Worm (Caenorhabditis elegans) whole organism, L1 larva: ENCODE measurements around the gene F44E7.7.
A peak's percentile ranks its signal among the peaks of the same experiment; 100 is the strongest.

ENCODE experiments used
- C04F5.9 ChIP-seq: sonication (generic microtip); optimal IDR thresholded peaks from 2 replicates; lab custom pipeline; 2016; ENCODE audit warnings: missing genetic modification characterization, missing compliant biosample characterization
- C16A3.4 ChIP-seq: fragments of 150-350 bp; optimal IDR thresholded peaks from 2 replicates; lab custom pipeline; 2014; ENCODE audit warnings: missing biosample characterization, missing genetic modification characterization
- F16B12.6 ChIP-seq: fragments of 150-350 bp; optimal IDR thresholded peaks from 2 replicates; lab custom pipeline; 2014; ENCODE audit warnings: missing biosample characterization, missing genetic modification characterization
- Y116A8C.19 ChIP-seq: sonication (generic microtip); optimal IDR thresholded peaks from 2 replicates; lab custom pipeline; 2016; ENCODE audit warnings: missing compliant biosample characterization, missing genetic modification characterization, borderline replicate concordance
- aha-1 ChIP-seq: fragments of 150-350 bp; optimal IDR thresholded peaks from 2 replicates; lab custom pipeline; 2014; ENCODE audit warnings: missing biosample characterization, missing genetic modification characterization
- alr-1 ChIP-seq: fragments of 200-800 bp; sonication (Bioruptor generic); optimal IDR thresholded peaks from 2 replicates; lab custom pipeline; 2018; ENCODE audit warnings: borderline replicate concordance, mild to moderate bottlenecking, missing genetic modification characterization, missing compliant biosample characterization
- blmp-1 ChIP-seq: fragments of 150-350 bp; optimal IDR thresholded peaks from 2 replicates; lab custom pipeline; 2014; ENCODE audit warnings: missing biosample characterization, missing genetic modification characterization
- ceh-82 ChIP-seq, 3 experiments: fragments of 150-350 bp in 1 of 3; sonication (generic microtip) in 2 of 3; optimal IDR thresholded peaks; 2 replicates each; lab custom pipeline; 2014 to 2017; ENCODE audit warnings: missing biosample characterization in 3 of 3, missing genetic modification characterization in 3 of 3
- dpl-1 ChIP-seq, 3 experiments: fragments of 150-350 bp in 2 of 3; sonication (generic microtip) in 1 of 3; optimal IDR thresholded peaks; 2 replicates each; lab custom pipeline; 2014 to 2017; ENCODE audit warnings: missing biosample characterization in 3 of 3, missing genetic modification characterization in 3 of 3, missing genetic modification reagents in 3 of 3
- dsc-1 ChIP-seq: sonication (generic microtip); optimal IDR thresholded peaks from 2 replicates; lab custom pipeline; 2016; ENCODE audit warnings: mild to moderate bottlenecking, missing genetic modification characterization, missing compliant biosample characterization
- efl-1 ChIP-seq, 4 experiments: fragments of 150-350 bp; optimal IDR thresholded peaks in 3 of 4; peaks in 1 of 4; 1 replicate in 1 of 4; 2 replicates in 3 of 4; lab custom pipeline; 2014; ENCODE audit warnings: missing biosample characterization in 2 of 4, missing genetic modification characterization in 2 of 4, missing genetic modification reagents in 2 of 4
- egl-13 ChIP-seq: sonication (generic microtip); optimal IDR thresholded peaks from 2 replicates; lab custom pipeline; 2016; ENCODE audit warnings: missing genotype, missing genetic modification reagents, missing genetic modification characterization, missing compliant biosample characterization
- elt-2 ChIP-seq: sonication (generic microtip); optimal IDR thresholded peaks from 2 replicates; lab custom pipeline; 2016; ENCODE audit warnings: missing genetic modification characterization, mild to moderate bottlenecking, inconsistent platforms, missing compliant biosample characterization, missing genetic modification reagents
- elt-3 ChIP-seq, 6 experiments: fragments of 150-350 bp in 1 of 6; sonication (generic microtip); optimal IDR thresholded peaks; 2 replicates each; lab custom pipeline; 2017 to 2018; ENCODE audit warnings: missing biosample characterization in 6 of 6, missing genetic modification characterization in 6 of 6, inconsistent platforms in 1 of 6
- fkh-10 ChIP-seq: sonication (generic microtip); optimal IDR thresholded peaks from 2 replicates; lab custom pipeline; 2017; ENCODE audit warnings: missing biosample characterization, missing genetic modification reagents, missing genetic modification characterization
- fkh-4 ChIP-seq: sonication (generic microtip); optimal IDR thresholded peaks from 2 replicates; lab custom pipeline; 2016; ENCODE audit warnings: missing compliant biosample characterization, missing genetic modification characterization, borderline replicate concordance
- hlh-4 ChIP-seq: sonication (generic microtip); optimal IDR thresholded peaks from 2 replicates; lab custom pipeline; 2016; ENCODE audit warnings: mild to moderate bottlenecking, missing genetic modification characterization, missing compliant biosample characterization
- hpl-2 ChIP-seq: fragments of 150-350 bp; optimal IDR thresholded peaks from 2 replicates; lab custom pipeline; 2014; ENCODE audit warnings: missing biosample characterization, missing genetic modification reagents, missing genetic modification characterization
- isw-1 ChIP-seq: fragments of 200-800 bp; sonication (Bioruptor generic); IDR thresholded peaks from 2 replicates; pipeline ENCODE4 v1.3.6; 2022; ENCODE audit warnings: missing genetic modification characterization, missing compliant biosample characterization
- lin-13 ChIP-seq: fragments of 150-350 bp; optimal IDR thresholded peaks from 2 replicates; lab custom pipeline; 2014; ENCODE audit warnings: missing biosample characterization, missing genetic modification reagents, missing genetic modification characterization
- lin-14 ChIP-seq: fragments of 200-800 bp; sonication (Bioruptor generic); optimal IDR thresholded peaks from 2 replicates; lab custom pipeline; 2018; ENCODE audit warnings: mild to moderate bottlenecking, missing genetic modification characterization, moderate library complexity, missing compliant biosample characterization
- lin-35 ChIP-seq, 2 experiments: fragments of 150-350 bp; optimal IDR thresholded peaks; 2 replicates each; lab custom pipeline; 2014; ENCODE audit warnings: missing biosample characterization in 2 of 2, missing genetic modification characterization in 2 of 2, missing genetic modification reagents in 2 of 2
- lir-3 ChIP-seq: sonication (generic microtip); optimal IDR thresholded peaks from 2 replicates; lab custom pipeline; 2016; ENCODE audit warnings: mild to moderate bottlenecking, missing genetic modification characterization, moderate library complexity, missing compliant biosample characterization; ENCODE audit not compliant: poor library complexity
- lsy-2 ChIP-seq, 2 experiments: fragments of 150-350 bp; optimal IDR thresholded peaks; 2 replicates each; lab custom pipeline; 2014; ENCODE audit warnings: missing biosample characterization in 2 of 2, missing genetic modification characterization in 2 of 2
- mab-9 ChIP-seq: fragments of 200-800 bp; sonication (Bioruptor generic); IDR thresholded peaks from 2 replicates; pipeline ENCODE4 v1.3.6; 2022; ENCODE audit warnings: missing genetic modification reagents, missing genetic modification characterization, missing compliant biosample characterization
- mdl-1 ChIP-seq, 2 experiments: fragments of 150-350 bp; optimal IDR thresholded peaks; 2 replicates each; lab custom pipeline; 2014 to 2017; ENCODE audit warnings: missing biosample characterization in 2 of 2, missing genetic modification characterization in 2 of 2, inconsistent platforms in 1 of 2
- mep-1 ChIP-seq: fragments of 150-350 bp; optimal IDR thresholded peaks from 2 replicates; lab custom pipeline; 2014; ENCODE audit warnings: missing biosample characterization, missing genetic modification characterization
- nhr-11 ChIP-seq: fragments of 150-350 bp; optimal IDR thresholded peaks from 2 replicates; lab custom pipeline; 2014; ENCODE audit warnings: missing biosample characterization, missing genetic modification characterization
- nhr-19 ChIP-seq: fragments of 200-800 bp; sonication (Bioruptor generic); conservative IDR thresholded peaks from 2 replicates; pipeline ENCODE4 v1.3.6; 2022; ENCODE audit warnings: missing genetic modification characterization, missing compliant biosample characterization
- nhr-20 ChIP-seq: sonication (generic microtip); optimal IDR thresholded peaks from 2 replicates; lab custom pipeline; 2016; ENCODE audit warnings: mild to moderate bottlenecking, missing genetic modification characterization, missing compliant biosample characterization
- nhr-47 ChIP-seq: sonication (generic microtip); optimal IDR thresholded peaks from 2 replicates; lab custom pipeline; 2016; ENCODE audit warnings: mild to moderate bottlenecking, missing genetic modification characterization, moderate library complexity, missing compliant biosample characterization
- nhr-77 ChIP-seq: fragments of 150-350 bp; optimal IDR thresholded peaks from 2 replicates; lab custom pipeline; 2014; ENCODE audit warnings: missing biosample characterization, missing genetic modification characterization
- nhr-85 ChIP-seq: sonication (generic microtip); peaks from one replicate; lab custom pipeline; 2016; ENCODE audit warnings: missing genetic modification characterization, inconsistent platforms, missing compliant biosample characterization
- nhr-90 ChIP-seq: sonication (generic microtip); optimal IDR thresholded peaks from 2 replicates; lab custom pipeline; 2016; ENCODE audit warnings: mild to moderate bottlenecking, missing genetic modification characterization, missing compliant biosample characterization; ENCODE audit not compliant: poor library complexity
- pqm-1 ChIP-seq: sonication (generic microtip); optimal IDR thresholded peaks from 3 replicates; lab custom pipeline; 2017; ENCODE audit warnings: missing biosample characterization, missing genetic modification characterization
- skn-1 ChIP-seq: fragments of 150-350 bp; optimal IDR thresholded peaks from 2 replicates; lab custom pipeline; 2014; ENCODE audit warnings: missing biosample characterization, missing genetic modification characterization
- snpc-4 ChIP-seq: fragments of 150-350 bp; optimal IDR thresholded peaks from 2 replicates; lab custom pipeline; 2014; ENCODE audit warnings: missing biosample characterization, missing genetic modification characterization
- snu-23 ChIP-seq: sonication (generic microtip); optimal IDR thresholded peaks from 2 replicates; lab custom pipeline; 2016; ENCODE audit warnings: missing genetic modification characterization, missing compliant biosample characterization
- tbx-2 ChIP-seq: sonication (generic microtip); optimal IDR thresholded peaks from 2 replicates; lab custom pipeline; 2016; ENCODE audit warnings: missing genetic modification characterization, missing compliant biosample characterization
- tlp-1 ChIP-seq: fragments of 150-350 bp; optimal IDR thresholded peaks from 2 replicates; lab custom pipeline; 2014; ENCODE audit warnings: missing biosample characterization, missing genetic modification characterization
- unc-86 ChIP-seq: sonication (generic microtip); optimal IDR thresholded peaks from 2 replicates; lab custom pipeline; 2016; ENCODE audit warnings: missing genetic modification characterization, missing compliant biosample characterization
- zag-1 ChIP-seq: fragments of 150-350 bp; optimal IDR thresholded peaks from 2 replicates; lab custom pipeline; 2014; ENCODE audit warnings: missing biosample characterization, missing genetic modification characterization
- zip-4 ChIP-seq: fragments of 200-800 bp; sonication (Bioruptor generic); optimal IDR thresholded peaks from 2 replicates; lab custom pipeline; 2018; ENCODE audit warnings: mild to moderate bottlenecking, missing genetic modification characterization, moderate library complexity, missing compliant biosample characterization
- ztf-4 ChIP-seq: fragments of 150-350 bp; optimal IDR thresholded peaks from 2 replicates; lab custom pipeline; 2014; ENCODE audit warnings: missing biosample characterization, missing genetic modification characterization

F44E7.7 gene

DNA sequence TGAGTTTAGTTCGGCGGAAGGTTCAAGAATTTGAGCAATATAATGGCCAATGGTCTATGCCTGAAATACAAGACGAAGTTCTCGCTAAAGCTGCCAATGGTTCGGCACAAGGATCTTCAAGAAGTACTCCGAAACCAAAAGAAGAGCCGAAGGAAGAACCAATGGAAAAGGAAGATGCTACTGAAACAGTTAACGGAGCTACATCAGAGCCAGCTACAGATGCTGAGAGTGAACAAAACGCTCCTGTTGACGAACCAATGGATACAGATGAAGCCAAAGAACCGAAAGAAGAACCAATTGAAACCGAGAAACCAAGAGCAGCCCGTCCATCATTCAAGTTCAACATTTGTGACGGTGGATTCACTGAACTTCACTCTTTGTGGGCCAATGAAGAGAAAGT, 46.0 kb upstream of the F44E7.7 start:
- no peak for TF ChIP-seq snpc-4 (tag; lab: Kevin White, UChicago)
- TF ChIP-seq lin-13, result no peak
- TF ChIP-seq tlp-1 (tag; lab: Kevin White, UChicago), result no peak
- no peak for TF ChIP-seq unc-86
- no peak for TF ChIP-seq C04F5.9 (tag; lab: Kevin White, UChicago)
- no peak for TF ChIP-seq snu-23 (GFP tag; lab: Kevin White, UChicago)
- TF ChIP-seq lir-3 (tag; lab: Kevin White, UChicago), result no peak
- TF ChIP-seq efl-1 (optimal IDR thresholded peaks at IDR 0.05; lab: Kevin White, UChicago), result no peak
- peak in 1 of 2 experiments; percentile 80 for TF ChIP-seq efl-1 (GFP tag; optimal IDR thresholded peaks at IDR 0.05 in 1 of 2; lab: Kevin White, UChicago)

ce11 chrV:5826592-5826991, 41.3 kb upstream of the F44E7.7 start, which contains the start of gene let-418:
let-418 (plus strand) TSS chrV:5826833.
- TF ChIP-seq egl-13 (tag; lab: Kevin White, UChicago) (no peak), tbx-2 (tag; lab: Kevin White, UChicago) (peak; percentile 14), elt-3 (tag; optimal IDR thresholded peaks at IDR 0.05; lab: Kevin White, UChicago) (no peak), F16B12.6 (tag; lab: Kevin White, UChicago) (peak; percentile 74), zag-1 (tag; lab: Kevin White, UChicago) (no peak), mdl-1 (tag; optimal IDR thresholded peaks at IDR 0.05; lab: Kevin White, UChicago) (no peak), dpl-1 (GFP tag; optimal IDR thresholded peaks at IDR 0.05; lab: Kevin White, UChicago) (peak in 2 of 3 experiments; percentile 3 to 38), efl-1 (optimal IDR thresholded peaks at IDR 0.05; lab: Kevin White, UChicago) (peak in 1 of 2 experiments; percentile 2), efl-1 (GFP tag; optimal IDR thresholded peaks at IDR 0.05 in 1 of 2; lab: Kevin White, UChicago) (peak; percentile 44 to 92), aha-1 (tag; lab: Kevin White, UChicago) (no peak), lsy-2 (tag; optimal IDR thresholded peaks at IDR 0.05; lab: Kevin White, UChicago) (peak in 1 of 2 experiments; percentile 16), isw-1 (GFP tag; lab: Robert Waterston, UW) (no peak), mab-9 (GFP tag; lab: Robert Waterston, UW) (no peak), lin-35 (GFP tag; optimal IDR thresholded peaks at IDR 0.05; lab: Kevin White, UChicago) (peak in 1 of 2 experiments; percentile 11), pqm-1 (tag; lab: Kevin White, UChicago) (no peak)

DNA sequence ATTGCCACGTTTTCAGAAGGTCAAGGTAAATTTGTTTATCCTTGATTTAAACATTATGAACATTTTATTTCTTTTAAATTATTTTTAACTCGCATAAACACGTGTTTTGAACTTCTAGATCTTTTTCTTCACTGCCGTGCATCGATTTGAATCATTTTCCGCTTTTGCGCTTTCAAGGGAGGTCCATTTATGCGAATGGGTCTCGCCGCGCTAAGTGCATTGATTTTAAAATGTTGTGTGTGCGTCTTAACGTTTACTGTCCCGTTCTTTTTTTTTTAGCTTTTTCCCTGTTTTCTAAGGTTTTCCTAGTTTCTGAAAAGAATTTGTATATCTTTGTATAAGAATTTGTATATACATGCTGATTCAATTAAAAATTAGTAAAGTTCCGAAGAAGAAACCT, 40.2 kb upstream of the F44E7.7 start:
- TF ChIP-seq zip-4 (GFP tag; lab: Kevin White, UChicago), result no peak
- TF ChIP-seq efl-1 (optimal IDR thresholded peaks at IDR 0.05; lab: Kevin White, UChicago), result peak; percentile 6 to 24
- no peak for TF ChIP-seq efl-1 (GFP tag; optimal IDR thresholded peaks at IDR 0.05 in 1 of 2; lab: Kevin White, UChicago)
- no peak for TF ChIP-seq nhr-20 (tag; lab: Kevin White, UChicago)
- TF ChIP-seq egl-13 (tag; lab: Kevin White, UChicago), result no peak
- TF ChIP-seq, all 84 proteins: peak for 1

ce11 chrV:5822968-5823367, 37.7 kb upstream of the F44E7.7 start:
- TF ChIP-seq efl-1 (optimal IDR thresholded peaks at IDR 0.05; lab: Kevin White, UChicago), result no peak
- no peak for TF ChIP-seq efl-1 (GFP tag; optimal IDR thresholded peaks at IDR 0.05 in 1 of 2; lab: Kevin White, UChicago)
- TF ChIP-seq ceh-82 (tag; optimal IDR thresholded peaks at IDR 0.05; lab: Kevin White, UChicago), result no peak
- TF ChIP-seq nhr-47 (tag; lab: Kevin White, UChicago), result no peak
- TF ChIP-seq alr-1 (tag; lab: Kevin White, UChicago), result no peak
- TF ChIP-seq Y116A8C.19 (tag; lab: Kevin White, UChicago), result no peak
- no peak for TF ChIP-seq pqm-1 (tag; lab: Kevin White, UChicago)
- no peak for TF ChIP-seq C16A3.4
- no peak for TF ChIP-seq fkh-10
- 0 out of 2 replicates have a peak, but pooled peaks have one; percentile 19 for TF ChIP-seq nhr-19 (GFP tag; lab: Robert Waterston, UW)
- TF ChIP-seq elt-2 (tag; lab: Kevin White, UChicago), result peak; percentile 10
- no peak for TF ChIP-seq snpc-4 (tag; lab: Kevin White, UChicago)
- no peak for TF ChIP-seq dsc-1
- TF ChIP-seq hlh-4 (tag; lab: Kevin White, UChicago), result no peak
- TF ChIP-seq hpl-2 (GFP tag; lab: Kevin White, UChicago), result no peak
- TF ChIP-seq nhr-77 (tag; lab: Kevin White, UChicago), result no peak
- peak; percentile 98 for TF ChIP-seq blmp-1
- TF ChIP-seq mep-1 (tag; lab: Kevin White, UChicago), result no peak
- TF ChIP-seq skn-1 (tag; lab: Kevin White, UChicago), result no peak
- peak; percentile 44 for TF ChIP-seq tbx-2 (tag; lab: Kevin White, UChicago)
- TF ChIP-seq zip-4 (GFP tag; lab: Kevin White, UChicago), result no peak
- peak; percentile 70 for TF ChIP-seq lin-14 (GFP tag; lab: Kevin White, UChicago)
- no peak for TF ChIP-seq mdl-1 (tag; optimal IDR thresholded peaks at IDR 0.05; lab: Kevin White, UChicago)
- no peak for TF ChIP-seq fkh-4
- TF ChIP-seq ztf-4 (tag; lab: Kevin White, UChicago), result no peak
- peak; percentile 21 for TF ChIP-seq nhr-90 (tag; lab: Kevin White, UChicago)
- peak; percentile 86 for TF ChIP-seq nhr-85 (tag; lab: Kevin White, UChicago)
- no peak for TF ChIP-seq lin-13
- no peak for TF ChIP-seq nhr-11 (tag; lab: Kevin White, UChicago)
